Fruit fly (Drosophila melanogaster) whole organism, embryonic: ENCODE results near the gene CG18788.

ENCODE experiments used
- Awh ChIP-seq: fragments of 200-800 bp; sonication (Bioruptor generic); IDR thresholded peaks from 2 replicates; pipeline ENCODE4, ENCODE4 v1.3.6; 2022; ENCODE audit warnings: missing biosample characterization, missing genetic modification characterization
- BtbVII ChIP-seq: fragments of 200-800 bp; sonication (Bioruptor generic); optimal IDR thresholded peaks from 3 replicates; lab custom pipeline; 2017; ENCODE audit warnings: missing biosample characterization, mild to moderate bottlenecking, missing genetic modification characterization
- Bteb2 ChIP-seq: fragments of 200-800 bp; sonication (Bioruptor generic); optimal IDR thresholded peaks from 2 replicates; lab custom pipeline; 2016; ENCODE audit warnings: missing biosample characterization, missing genetic modification characterization
- CG10321 ChIP-seq: fragments of 200-800 bp; sonication (Bioruptor generic); IDR thresholded peaks from 2 replicates; pipeline ENCODE4 v1.3.6; 2022; ENCODE audit warnings: missing biosample characterization, missing genetic modification characterization
- CG11723 ChIP-seq: fragments of 200-800 bp; sonication (Bioruptor generic); optimal IDR thresholded peaks from 2 replicates; lab custom pipeline; 2017; ENCODE audit warnings: missing biosample characterization, mild to moderate bottlenecking, missing genetic modification characterization
- CG12155 ChIP-seq: fragments of 200-800 bp; sonication (Bioruptor generic); optimal IDR thresholded peaks from 3 replicates; lab custom pipeline; 2016; ENCODE audit warnings: missing biosample characterization, missing genetic modification characterization
- CG15269 ChIP-seq: fragments of 200-800 bp; sonication (Bioruptor generic); optimal IDR thresholded peaks from 2 replicates; lab custom pipeline; 2018; ENCODE audit warnings: missing biosample characterization, mild to moderate bottlenecking, missing genetic modification characterization, moderate library complexity
- CG15479 ChIP-seq: fragments of 200-800 bp; sonication (Bioruptor generic); optimal IDR thresholded peaks from 3 replicates; lab custom pipeline; 2019; ENCODE audit warnings: missing biosample characterization, mild to moderate bottlenecking, missing genetic modification characterization, moderate library complexity
- CG15601 ChIP-seq: fragments of 200-800 bp; sonication (Bioruptor generic); optimal IDR thresholded peaks from 3 replicates; lab custom pipeline; 2019; ENCODE audit warnings: missing biosample characterization, mild to moderate bottlenecking, missing genetic modification characterization, moderate library complexity
- CG1603 ChIP-seq: fragments of 200-800 bp; sonication (Bioruptor generic); optimal IDR thresholded peaks from 2 replicates; lab custom pipeline; 2019; ENCODE audit warnings: missing biosample characterization, mild to moderate bottlenecking, missing genetic modification characterization, moderate library complexity
- CG32772 ChIP-seq: fragments of 200-800 bp; sonication (Bioruptor generic); IDR thresholded peaks from 2 replicates; pipeline ENCODE4 v1.3.6; 2022; ENCODE audit warnings: missing biosample characterization, missing genetic modification characterization
- CG4404 ChIP-seq: fragments of 200-800 bp; sonication (Bioruptor generic); IDR thresholded peaks from 2 replicates; pipeline ENCODE4 v1.3.6; 2022; ENCODE audit warnings: missing biosample characterization, missing genetic modification characterization
- CG5180 ChIP-seq: fragments of 200-800 bp; sonication (Bioruptor generic); optimal IDR thresholded peaks from 3 replicates; lab custom pipeline; 2017; ENCODE audit warnings: missing biosample characterization, missing genetic modification characterization, mild to moderate bottlenecking, moderate library complexity, missing genetic modification reagents
- CG6254 ChIP-seq: fragments of 200-800 bp; sonication (Bioruptor generic); optimal IDR thresholded peaks from 3 replicates; lab custom pipeline; 2017; ENCODE audit warnings: mild to moderate bottlenecking, missing biosample characterization, missing genetic modification reagents, missing genetic modification characterization
- CG6272 ChIP-seq: fragments of 200-800 bp; sonication (Bioruptor generic); IDR thresholded peaks from 2 replicates; pipeline ENCODE4 v1.3.6; 2022; ENCODE audit warnings: missing biosample characterization, missing genetic modification characterization
- CG6683 ChIP-seq: fragments of 200-800 bp; sonication (Bioruptor generic); optimal IDR thresholded peaks from 2 replicates; lab custom pipeline; 2017; ENCODE audit warnings: missing biosample characterization, mild to moderate bottlenecking, missing genetic modification characterization, missing genetic modification reagents
- CG8290 ChIP-seq, 3 experiments: fragments of 200-800 bp; sonication (Bioruptor generic); optimal IDR thresholded peaks; 2 replicates each; lab custom pipeline; 2016 to 2019; ENCODE audit warnings: missing biosample characterization in 3 of 3, missing genetic modification characterization in 3 of 3, mild to moderate bottlenecking in 2 of 3, moderate library complexity in 1 of 3
- CG8359 ChIP-seq: fragments of 200-800 bp; sonication (Bioruptor generic); optimal IDR thresholded peaks from 2 replicates; lab custom pipeline; 2017; ENCODE audit warnings: missing biosample characterization, mild to moderate bottlenecking, missing genetic modification characterization, borderline replicate concordance
- CG9876 ChIP-seq: fragments of 200-800 bp; sonication (Bioruptor generic); optimal IDR thresholded peaks from 2 replicates; lab custom pipeline; 2016; ENCODE audit warnings: missing biosample characterization, missing genetic modification characterization
- CHES-1-like ChIP-seq: fragments of 200-800 bp; sonication (Bioruptor generic); optimal IDR thresholded peaks from 2 replicates; lab custom pipeline; 2016; ENCODE audit warnings: missing biosample characterization, missing genetic modification characterization
- CTCF ChIP-seq: fragments of 200-800 bp; sonication (Bioruptor generic); optimal IDR thresholded peaks from 2 replicates; lab custom pipeline; 2017; ENCODE audit warnings: missing biosample characterization, mild to moderate bottlenecking, missing genetic modification characterization, moderate library complexity
- CrebB ChIP-seq: fragments of 200-800 bp; sonication (Bioruptor generic); optimal IDR thresholded peaks from 3 replicates; lab custom pipeline; 2018; ENCODE audit warnings: missing biosample characterization, mild to moderate bottlenecking, missing genetic modification characterization
- Dad ChIP-seq: fragments of 200-800 bp; sonication (Bioruptor generic); optimal IDR thresholded peaks from 3 replicates; lab custom pipeline; 2016; ENCODE audit warnings: missing biosample characterization, missing genetic modification characterization
- Kr ChIP-seq: fragments of 200-800 bp; sonication (Bioruptor generic); optimal IDR thresholded peaks from 2 replicates; lab custom pipeline; 2017; ENCODE audit warnings: missing biosample characterization, mild to moderate bottlenecking, missing genetic modification characterization
- Mad ChIP-seq: fragments of 200-800 bp; sonication (Bioruptor generic); optimal IDR thresholded peaks from 2 replicates; lab custom pipeline; 2016; ENCODE audit warnings: missing biosample characterization, missing genetic modification characterization
- Mrtf ChIP-seq: fragments of 200-800 bp; sonication (Bioruptor generic); IDR thresholded peaks from 3 replicates; pipeline ENCODE4 v1.3.6; 2022; ENCODE audit warnings: missing biosample characterization, missing genetic modification characterization
- NfI ChIP-seq: fragments of 200-800 bp; sonication (Bioruptor generic); optimal IDR thresholded peaks from 3 replicates; lab custom pipeline; 2018; ENCODE audit warnings: missing biosample characterization, mild to moderate bottlenecking, missing genetic modification characterization, moderate library complexity
- Sry-δ ChIP-seq: fragments of 200-800 bp; sonication (Bioruptor generic); optimal IDR thresholded peaks from 2 replicates; lab custom pipeline; 2016; ENCODE audit warnings: missing biosample characterization, missing genetic modification characterization
- Trl ChIP-seq, 3 experiments: fragments of >200 bp in 2 of 3; fragments of 200-800 bp in 1 of 3; sonication (Bioruptor generic) in 1 of 3; optimal IDR thresholded peaks; 2 replicates in 1 of 3; 3 replicates in 2 of 3; lab custom pipeline; 2016 to 2017; ENCODE audit warnings: missing biosample characterization in 1 of 3, missing genetic modification characterization in 1 of 3
- ab ChIP-seq: fragments of 200-800 bp; sonication (Bioruptor generic); optimal IDR thresholded peaks from 2 replicates; lab custom pipeline; 2016; ENCODE audit warnings: missing biosample characterization, missing genetic modification characterization
- btn ChIP-seq: fragments of 200-800 bp; sonication (Bioruptor generic); optimal IDR thresholded peaks from 2 replicates; lab custom pipeline; 2016; ENCODE audit warnings: missing biosample characterization, missing genetic modification characterization
- dmrt99B ChIP-seq: fragments of 200-800 bp; sonication (Bioruptor generic); optimal IDR thresholded peaks from 2 replicates; lab custom pipeline; 2018; ENCODE audit warnings: missing biosample characterization, mild to moderate bottlenecking, missing genetic modification characterization, moderate library complexity
- fd64A ChIP-seq: fragments of 200-800 bp; sonication (Bioruptor generic); optimal IDR thresholded peaks from 3 replicates; lab custom pipeline; 2018; ENCODE audit warnings: missing biosample characterization, mild to moderate bottlenecking, missing genetic modification characterization
- gsb-n ChIP-seq: fragments of 200-800 bp; sonication (Bioruptor generic); optimal IDR thresholded peaks from 3 replicates; lab custom pipeline; 2018; ENCODE audit warnings: missing biosample characterization, mild to moderate bottlenecking, missing genetic modification characterization
- kni ChIP-seq: fragments of 200-800 bp; sonication (Bioruptor generic); optimal IDR thresholded peaks from 3 replicates; lab custom pipeline; 2017; ENCODE audit warnings: mild to moderate bottlenecking, missing biosample characterization, missing genetic modification reagents, missing genetic modification characterization
- nmo ChIP-seq: fragments of 200-800 bp; sonication (Bioruptor generic); optimal IDR thresholded peaks from 2 replicates; lab custom pipeline; 2018; ENCODE audit warnings: missing biosample characterization, mild to moderate bottlenecking, missing genetic modification characterization, moderate library complexity
- pb ChIP-seq: fragments of 200-800 bp; sonication (Bioruptor generic); optimal IDR thresholded peaks from 3 replicates; lab custom pipeline; 2016; ENCODE audit warnings: missing biosample characterization, missing genetic modification characterization
- pfk ChIP-seq: fragments of 200-800 bp; sonication (Bioruptor generic); optimal IDR thresholded peaks from 2 replicates; lab custom pipeline; 2018; ENCODE audit warnings: missing biosample characterization, mild to moderate bottlenecking, missing genetic modification characterization, moderate library complexity
- pho ChIP-seq: fragments of 200-800 bp; sonication (Bioruptor generic); optimal IDR thresholded peaks from 2 replicates; lab custom pipeline; 2016; ENCODE audit warnings: missing biosample characterization, missing genetic modification characterization
- pzg ChIP-seq: fragments of 200-800 bp; sonication (Bioruptor generic); optimal IDR thresholded peaks from 3 replicates; lab custom pipeline; 2018; ENCODE audit warnings: missing biosample characterization, mild to moderate bottlenecking, missing genetic modification characterization, moderate library complexity
- repo ChIP-seq: fragments of 200-800 bp; sonication (Bioruptor generic); optimal IDR thresholded peaks from 2 replicates; lab custom pipeline; 2016; ENCODE audit warnings: missing biosample characterization, missing genetic modification characterization
- sens ChIP-seq: fragments of 200-800 bp; sonication (Bioruptor generic); peaks from one replicate; lab custom pipeline; 2016; ENCODE audit warnings: missing biosample characterization, missing genetic modification characterization
- slou ChIP-seq: fragments of 200-800 bp; sonication (Bioruptor generic); optimal IDR thresholded peaks from 3 replicates; lab custom pipeline; 2016; ENCODE audit warnings: missing biosample characterization, missing genetic modification characterization
- sob ChIP-seq: fragments of 200-800 bp; sonication (Bioruptor generic); IDR thresholded peaks from 2 replicates; pipeline ENCODE4 v1.3.6; 2022; ENCODE audit warnings: missing biosample characterization, missing genetic modification characterization
- stwl ChIP-seq: fragments of 200-800 bp; sonication (Bioruptor generic); optimal IDR thresholded peaks from 3 replicates; lab custom pipeline; 2018; ENCODE audit warnings: missing biosample characterization, mild to moderate bottlenecking, missing genetic modification characterization, moderate library complexity
- tap ChIP-seq: fragments of 200-800 bp; optimal IDR thresholded peaks from 3 replicates; lab custom pipeline; 2019; ENCODE audit warnings: missing biosample characterization, mild to moderate bottlenecking, missing genetic modification characterization, moderate library complexity
- vfl ChIP-seq: fragments of 200-800 bp; sonication (Bioruptor generic); optimal IDR thresholded peaks from 2 replicates; lab custom pipeline; 2016; ENCODE audit warnings: missing biosample characterization, missing genetic modification characterization
- zen2 ChIP-seq: fragments of 200-800 bp; sonication (Bioruptor generic); IDR thresholded peaks from 3 replicates; pipeline ENCODE4 v1.3.6; 2022; ENCODE audit warnings: missing biosample characterization, missing genetic modification characterization; ENCODE audit not compliant: partially characterized antibody
- zfh1 ChIP-seq: fragments of 200-800 bp; sonication (Bioruptor generic); IDR thresholded peaks from 3 replicates; pipeline ENCODE4 v1.3.6; 2022; ENCODE audit warnings: missing biosample characterization, missing genetic modification characterization

CG18788 gene

dm6 chr2L:12010100-12010876 lies 23.7 kb upstream of the CG18788 start (continued):
- peak; percentile 84 for TF ChIP-seq ab (GFP tag; lab: Kevin White, UChicago)
- TF ChIP-seq Bteb2 (GFP tag; lab: Kevin White, UChicago) = no peak
- TF ChIP-seq dmrt99B (tag; lab: Kevin White, UChicago) = peak; percentile 55
- peak; percentile 55 for TF ChIP-seq fd64A (GFP tag; lab: Kevin White, UChicago)
- TF ChIP-seq BtbVII (GFP tag; lab: Kevin White, UChicago) = peak; percentile 11
- no peak for TF ChIP-seq slou (GFP tag; lab: Kevin White, UChicago)
- TF ChIP-seq btn (GFP tag; lab: Kevin White, UChicago) = no peak
- TF ChIP-seq pfk = peak; percentile 68
- TF ChIP-seq CG15479 = peak; percentile 99
- peak; percentile 46 for TF ChIP-seq CG6254 (GFP tag; lab: Kevin White, UChicago)
- no peak for TF ChIP-seq Sry-δ (GFP tag; lab: Kevin White, UChicago)
- TF ChIP-seq CG11723 (GFP tag; lab: Kevin White, UChicago) = no peak
- no peak for TF ChIP-seq CG15269
- peak; percentile 13 for TF ChIP-seq nmo (GFP tag; lab: Kevin White, UChicago)
- peak; percentile 84 for TF ChIP-seq sens (GFP tag; lab: Kevin White, UChicago)
- TF ChIP-seq CG4404 = no peak
- TF ChIP-seq Trl (optimal IDR thresholded peaks at IDR 0.05; lab: Kevin White, UChicago) = peak; percentile 6 to 48
- peak; percentile 6 for TF ChIP-seq Trl (GFP tag; optimal IDR thresholded peaks at IDR 0.05; lab: Kevin White, UChicago)
- TF ChIP-seq zfh1 = no peak
- TF ChIP-seq pb (GFP tag; lab: Kevin White, UChicago) = peak; percentile 18
- no peak for TF ChIP-seq CG9876 (GFP tag; lab: Kevin White, UChicago)
- no peak for TF ChIP-seq CG6272
- TF ChIP-seq CrebB (tag; lab: Kevin White, UChicago) = no peak
- TF ChIP-seq CTCF = peak; percentile 18
- peak; percentile 39 for TF ChIP-seq pho (GFP tag; lab: Kevin White, UChicago)
- TF ChIP-seq CG6683 (GFP tag; lab: Kevin White, UChicago) = peak; percentile 26
- TF ChIP-seq CG12155 = peak; percentile 82
- peak; percentile 34 for TF ChIP-seq CG8359 (GFP tag; lab: Kevin White, UChicago)
- TF ChIP-seq Dad = no peak
- TF ChIP-seq Kr (GFP tag; lab: Kevin White, UChicago) = peak; percentile 13
- no peak for TF ChIP-seq Awh (GFP tag; lab: Robert Waterston, UW)
- no peak for TF ChIP-seq CG10321 (GFP tag; lab: Robert Waterston, UW)
- TF ChIP-seq CG15601 (tag; lab: Kevin White, UChicago) = peak; percentile 100
- TF ChIP-seq Mrtf (GFP tag; lab: Robert Waterston, UW) = no peak
- TF ChIP-seq stwl (tag; lab: Kevin White, UChicago) = peak; percentile 7
- peak; percentile 5 for TF ChIP-seq pzg (GFP tag; lab: Kevin White, UChicago)
- peak; percentile 68 for TF ChIP-seq tap (tag; lab: Kevin White, UChicago)
- TF ChIP-seq CG8290 (GFP tag; optimal IDR thresholded peaks at IDR 0.05; lab: Kevin White, UChicago) = no peak
- TF ChIP-seq CG8290 (tag; optimal IDR thresholded peaks at IDR 0.05; lab: Kevin White, UChicago) = peak; percentile 20 to 77
- peak; percentile 96 for TF ChIP-seq CG5180 (GFP tag; lab: Kevin White, UChicago)
- no peak for TF ChIP-seq CHES-1-like (GFP tag; lab: Kevin White, UChicago)
- peak; percentile 19 for TF ChIP-seq repo (GFP tag; lab: Kevin White, UChicago)
- peak; percentile 100 for TF ChIP-seq kni (GFP tag; lab: Kevin White, UChicago)
- TF ChIP-seq gsb-n (tag; lab: Kevin White, UChicago) = peak; percentile 63
- no peak for TF ChIP-seq CG32772
- no peak for TF ChIP-seq sob (GFP tag; lab: Robert Waterston, UW)
- TF ChIP-seq vfl = no peak
- TF ChIP-seq zen2 (GFP tag; lab: Robert Waterston, UW) = no peak
- peak; percentile 27 for TF ChIP-seq CG1603 (tag; lab: Kevin White, UChicago)
- no peak for TF ChIP-seq Mad (GFP tag; lab: Kevin White, UChicago)
- TF ChIP-seq NfI = no peak
